Worm (Caenorhabditis elegans): ENCODE measurements around the gene D2096.13.

The D2096.13 gene

DNA sequence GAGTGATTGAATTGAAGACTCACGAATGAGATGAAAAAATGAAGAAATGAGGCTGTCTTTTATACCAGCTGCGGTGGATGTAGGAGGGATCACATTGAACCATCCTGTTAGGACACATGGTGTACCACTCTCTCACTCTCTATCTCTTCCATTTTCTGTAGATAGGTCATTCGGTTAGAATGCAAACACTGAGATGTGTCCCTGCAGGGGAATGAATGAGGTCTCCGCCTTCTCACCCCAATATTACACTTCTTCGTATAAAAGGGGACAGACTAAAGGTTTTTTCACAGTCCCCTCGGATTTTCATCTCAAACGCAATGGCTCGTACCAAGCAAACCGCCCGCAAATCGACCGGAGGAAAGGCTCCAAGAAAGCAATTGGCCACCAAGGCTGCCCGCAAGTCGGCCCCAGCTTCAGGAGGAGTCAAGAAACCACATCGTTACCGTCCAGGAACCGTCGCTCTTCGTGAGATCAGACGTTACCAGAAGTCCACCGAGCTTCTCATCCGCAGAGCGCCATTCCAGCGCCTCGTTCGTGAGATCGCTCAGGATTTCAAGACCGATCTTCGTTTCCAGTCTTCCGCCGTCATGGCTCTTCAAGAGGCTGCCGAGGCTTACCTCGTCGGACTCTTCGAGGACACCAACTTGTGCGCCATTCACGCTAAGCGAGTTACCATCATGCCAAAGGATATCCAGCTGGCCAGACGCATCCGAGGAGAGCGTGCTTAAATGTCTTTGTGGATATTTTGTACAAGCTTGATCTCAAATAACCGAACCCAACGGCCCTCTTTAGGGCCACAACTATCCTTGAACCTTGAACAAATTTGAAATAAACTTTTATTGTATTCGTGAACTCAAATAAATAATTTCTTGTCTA lies 24.2 kb downstream of the D2096.13 start, which contains the start of gene his-32:
Gene his-32, plus strand, starts transcription at position 318 of the 876 bp plus-strand sequence.
- TF ChIP-seq nfya-1 (tag; optimal IDR thresholded peaks at IDR 0.05) (peak; percentile 75), zip-5 (tag; optimal IDR thresholded peaks at IDR 0.05) (no peak), pax-1 (tag; optimal IDR thresholded peaks at IDR 0.05) (peak; percentile 85), syd-9 (tag; optimal IDR thresholded peaks at IDR 0.05) (no peak), tbx-2 (tag; optimal IDR thresholded peaks at IDR 0.05) (peak; percentile 81), pros-1 (tag; optimal IDR thresholded peaks at IDR 0.05) (peak; percentile 5), ztf-16 (tag; optimal IDR thresholded peaks at IDR 0.05) (peak; percentile 66), fax-1 (tag; optimal IDR thresholded peaks at IDR 0.05) (no peak), C38D4.7 (GFP tag; optimal IDR thresholded peaks at IDR 0.05) (no peak), hlh-8 (tag; optimal IDR thresholded peaks at IDR 0.05) (no peak), ceh-9 (tag; optimal IDR thresholded peaks at IDR 0.05) (no peak), ref-2 (tag; optimal IDR thresholded peaks at IDR 0.05) (peak; percentile 90), ceh-31 (tag; optimal IDR thresholded peaks at IDR 0.05) (peak; percentile 86), F13H6.1 (tag; optimal IDR thresholded peaks at IDR 0.05) (no peak), odd-2 (tag; optimal IDR thresholded peaks at IDR 0.05) (no peak), C08G9.2 (tag; optimal IDR thresholded peaks at IDR 0.05) (peak; percentile 24), tbx-7 (tag; optimal IDR thresholded peaks at IDR 0.05) (peak; percentile 79), dmd-4 (tag; optimal IDR thresholded peaks at IDR 0.05; ENCODE audit: borderline replicate concordance) (no peak), hlh-30 (tag; optimal IDR thresholded peaks at IDR 0.05; ENCODE audit: insufficient read depth) (peak; percentile 83), ceh-34 (tag; optimal IDR thresholded peaks at IDR 0.05) (peak; percentile 85), unc-86 (tag; optimal IDR thresholded peaks at IDR 0.05) (no peak), unc-42 (tag; optimal IDR thresholded peaks at IDR 0.05) (no peak), rnt-1 (tag; optimal IDR thresholded peaks at IDR 0.05) (peak; percentile 34), fkh-6 (tag; optimal IDR thresholded peaks at IDR 0.05) (peak; percentile 26), sox-4 (tag; optimal IDR thresholded peaks at IDR 0.05) (no peak), gmeb-2 (tag; optimal IDR thresholded peaks at IDR 0.05) (peak; percentile 3), elt-2 (tag; optimal IDR thresholded peaks at IDR 0.05) (peak; percentile 43), nhr-232 (tag; optimal IDR thresholded peaks at IDR 0.05) (no peak), pqm-1 (tag; optimal IDR thresholded peaks at IDR 0.05) (no peak), Y22D7AL.16 (tag; optimal IDR thresholded peaks at IDR 0.05) (no peak), ceh-14 (tag; optimal IDR thresholded peaks at IDR 0.05) (no peak), ceh-2 (tag; optimal IDR thresholded peaks at IDR 0.05) (peak; percentile 52), pha-2 (tag; optimal IDR thresholded peaks at IDR 0.05) (peak; percentile 35), ama-1 (optimal IDR thresholded peaks at IDR 0.05) (peak; percentile 89), hlh-13 (GFP tag; optimal IDR thresholded peaks at IDR 0.05) (no peak), sdc-2 (tag; optimal IDR thresholded peaks at IDR 0.05) (peak; percentile 56), unc-3 (GFP tag; conservative IDR thresholded peaks at IDR 0.05) (no peak), unc-3 (tag; optimal IDR thresholded peaks at IDR 0.05) (no peak), K09A11.1 (tag; optimal IDR thresholded peaks at IDR 0.05; ENCODE audit: insufficient read depth) (no peak), sox-2 (GFP tag; IDR thresholded peaks at IDR 0.05) (peak; percentile 83), ets-4 (tag; optimal IDR thresholded peaks at IDR 0.05) (no peak), unc-55 (GFP tag; optimal IDR thresholded peaks at IDR 0.05) (peak; percentile 19), dve-1 (tag; optimal IDR thresholded peaks at IDR 0.05) (peak; percentile 34), pat-9 (tag; optimal IDR thresholded peaks at IDR 0.05) (peak; percentile 41)

DNA sequence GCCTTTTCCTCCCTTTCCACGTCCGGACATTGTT lies 24.6 kb downstream of the D2096.13 start, which contains the start of gene his-31:
Gene his-31, minus strand, starts transcription at position 30 of the 34 bp plus-strand sequence.
- TF ChIP-seq ahr-1 (tag; optimal IDR thresholded peaks at IDR 0.05): no peak
- TF ChIP-seq fkh-6 (tag; optimal IDR thresholded peaks at IDR 0.05): no peak
- no peak for TF ChIP-seq tbx-2 (tag; optimal IDR thresholded peaks at IDR 0.05)
- no peak for TF ChIP-seq mec-3 (tag; optimal IDR thresholded peaks at IDR 0.05; ENCODE audit: borderline replicate concordance)
- TF ChIP-seq rnt-1 (tag; optimal IDR thresholded peaks at IDR 0.05): no peak
- no peak for TF ChIP-seq dmd-4 (tag; optimal IDR thresholded peaks at IDR 0.05; ENCODE audit: borderline replicate concordance)
- TF ChIP-seq che-1 (tag; optimal IDR thresholded peaks at IDR 0.05): no peak
- no peak for TF ChIP-seq odd-2 (tag; optimal IDR thresholded peaks at IDR 0.05)
- TF ChIP-seq unc-55 (GFP tag; optimal IDR thresholded peaks at IDR 0.05): no peak
- TF ChIP-seq pqm-1 (tag; optimal IDR thresholded peaks at IDR 0.05): no peak

All from whole organism, late embryonic.